Fruit fly (Drosophila melanogaster) S2 (cell line): Measurements from ENCODE around the gene CG11699.

ENCODE experiments used
- CG8478 ChIP-seq: fragments of >200 bp; optimal IDR thresholded peaks from 2 replicates; lab custom pipeline; 2018
- CTCF ChIP-seq, 2 experiments: fragments of >200 bp; optimal IDR thresholded peaks; 2 replicates each; lab custom pipeline; 2018

DNA sequence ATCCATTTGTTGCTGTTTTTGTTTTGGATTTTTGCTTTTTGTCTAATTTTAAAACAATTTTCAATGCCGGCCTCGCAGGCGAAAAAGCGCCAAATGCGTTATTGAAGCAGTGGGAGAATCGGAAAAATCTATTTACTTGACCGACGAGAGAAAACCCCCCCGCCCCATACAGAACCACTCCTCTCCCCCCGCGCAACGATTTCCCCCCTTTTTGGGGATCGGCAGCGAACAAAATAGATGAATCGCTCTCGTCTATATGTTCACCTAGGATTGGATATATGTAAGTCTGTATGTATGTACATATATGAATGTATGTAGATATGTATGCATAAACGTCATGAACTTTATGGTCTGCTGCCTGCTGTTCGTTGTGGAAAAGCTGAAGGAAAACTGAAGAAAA, 13.6 kb upstream of the CG11699 start:
- no peak for TF ChIP-seq CTCF (optimal IDR thresholded peaks at IDR 0.05; lab: Kevin White, UChicago)
- TF ChIP-seq CG8478 (lab: Kevin White, UChicago): no peak
